Fruit fly (Drosophila melanogaster) whole organism, embryonic: ENCODE measurements around the gene CG15773.

Source experiments
- CG6689 ChIP-seq: fragments of 200-800 bp; sonication (Bioruptor generic); IDR thresholded peaks from 2 replicates; pipeline ENCODE4 v1.3.6; 2022; ENCODE audit warnings: missing biosample characterization, missing genetic modification characterization
- CG8089 ChIP-seq: fragments of 200-800 bp; sonication (Bioruptor generic); optimal IDR thresholded peaks from 3 replicates; lab custom pipeline; 2016; ENCODE audit warnings: missing biosample characterization, missing genetic modification characterization
- Gsc ChIP-seq: fragments of 200-800 bp; sonication (Bioruptor generic); IDR thresholded peaks from 2 replicates; pipeline ENCODE4 v1.3.6; 2022; ENCODE audit warnings: missing biosample characterization, missing genetic modification characterization
- H2.0 ChIP-seq: fragments of 200-800 bp; sonication (Bioruptor generic); IDR thresholded peaks from 2 replicates; pipeline ENCODE4 v1.3.6; 2022; ENCODE audit warnings: missing biosample characterization, missing genetic modification characterization
- NfI ChIP-seq: fragments of 200-800 bp; sonication (Bioruptor generic); optimal IDR thresholded peaks from 3 replicates; lab custom pipeline; 2018; ENCODE audit warnings: missing biosample characterization, mild to moderate bottlenecking, missing genetic modification characterization, moderate library complexity
- Vsx1 ChIP-seq: fragments of 200-800 bp; sonication (Bioruptor generic); optimal IDR thresholded peaks from 2 replicates; lab custom pipeline; 2017; ENCODE audit warnings: missing biosample characterization, mild to moderate bottlenecking, missing genetic modification characterization, missing genetic modification reagents
- chm ChIP-seq: fragments of 200-800 bp; sonication (Bioruptor generic); IDR thresholded peaks from 2 replicates; pipeline ENCODE4 v1.3.6; 2022; ENCODE audit warnings: missing biosample characterization, missing genetic modification characterization
- dmrt11E ChIP-seq: fragments of 200-800 bp; sonication (Bioruptor generic); optimal IDR thresholded peaks from 3 replicates; lab custom pipeline; 2018; ENCODE audit warnings: missing biosample characterization, mild to moderate bottlenecking, missing genetic modification characterization, moderate library complexity
- exex ChIP-seq: fragments of 200-800 bp; sonication (Bioruptor generic); optimal IDR thresholded peaks from 4 replicates; lab custom pipeline; 2018; ENCODE audit warnings: missing biosample characterization, mild to moderate bottlenecking, missing genetic modification characterization, moderate library complexity
- mam ChIP-seq: fragments of 200-800 bp; sonication (Bioruptor generic); optimal IDR thresholded peaks from 3 replicates; lab custom pipeline; 2016; ENCODE audit warnings: missing biosample characterization, missing genetic modification characterization

DNA sequence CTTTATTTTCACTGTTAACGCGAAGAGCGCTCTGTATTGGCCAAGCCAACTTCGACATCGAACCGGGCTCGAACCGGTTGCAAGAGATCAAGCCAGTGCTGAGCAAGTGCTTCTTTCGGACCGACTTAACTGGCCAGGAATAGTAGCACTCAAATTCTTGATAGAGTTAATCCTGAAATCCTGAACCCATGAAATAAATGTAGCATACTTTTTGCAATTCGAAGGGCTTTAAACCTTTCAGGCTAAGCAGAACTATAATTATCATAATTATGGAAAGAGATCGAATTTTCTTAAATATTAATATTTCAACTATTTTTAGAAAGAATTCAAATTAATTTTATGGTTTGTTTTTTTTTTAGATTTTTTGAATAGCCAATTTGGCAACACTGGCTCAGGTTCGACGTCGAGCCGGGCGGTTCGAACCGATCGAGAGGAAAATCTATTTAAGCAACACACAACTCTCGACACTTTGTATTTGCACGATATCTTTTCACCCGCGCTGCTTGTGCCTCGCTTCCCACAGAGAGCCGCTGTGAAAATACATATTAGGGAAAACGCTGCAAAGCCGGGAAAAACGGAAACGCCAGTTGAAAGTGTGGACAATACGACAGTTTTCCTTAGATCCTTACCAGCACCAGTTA lies 34.3 kb upstream of the CG15773 start, which contains the start of gene AdamTS-B:
- TF ChIP-seq dmrt11E (tag; lab: Kevin White, UChicago) (peak; percentile 49), H2.0 (GFP tag; lab: Robert Waterston, UW) (peak; percentile 22; the same call in 1 of the 2 replicates), CG6689 (GFP tag; lab: Robert Waterston, UW) (peak; percentile 54), CG8089 (no peak), Vsx1 (GFP tag; lab: Kevin White, UChicago) (no peak), chm (GFP tag; lab: Robert Waterston, UW) (no peak), mam (GFP tag; lab: Kevin White, UChicago) (no peak), NfI (GFP tag; lab: Kevin White, UChicago) (peak; percentile 41), Gsc (no peak), exex (tag; lab: Kevin White, UChicago) (no peak)
